Worm (Caenorhabditis elegans): ENCODE data around the gene srlf-21.

DNA sequence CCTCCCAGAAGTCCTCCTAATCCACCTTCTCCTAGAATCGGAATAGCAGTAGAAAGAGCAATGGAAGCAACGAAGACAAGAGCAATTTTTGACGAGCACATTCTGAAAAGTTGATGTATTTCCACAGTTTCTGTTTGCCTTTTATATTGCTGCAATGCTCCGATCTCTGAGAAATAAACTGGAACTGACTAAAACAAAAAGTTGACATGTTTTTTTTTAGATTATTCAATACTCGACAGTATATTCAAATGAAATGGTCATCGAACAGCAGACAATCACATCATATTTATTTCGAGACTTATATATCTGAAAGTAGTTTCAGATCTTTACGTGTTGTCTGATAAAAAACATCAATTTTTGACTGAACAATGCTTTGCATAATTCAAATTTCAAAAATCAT, at the start of gene srlf-21:
- TF ChIP-seq ama-1 (optimal IDR thresholded peaks at IDR 0.05) (no peak), ahr-1 (tag; optimal IDR thresholded peaks at IDR 0.05) (no peak), che-1 (tag; optimal IDR thresholded peaks at IDR 0.05) (no peak), tbx-7 (tag; optimal IDR thresholded peaks at IDR 0.05) (no peak)

Measured in whole organism, late embryonic.